Worm (Caenorhabditis elegans): Measurements from ENCODE around the gene cct-1.

DNA sequence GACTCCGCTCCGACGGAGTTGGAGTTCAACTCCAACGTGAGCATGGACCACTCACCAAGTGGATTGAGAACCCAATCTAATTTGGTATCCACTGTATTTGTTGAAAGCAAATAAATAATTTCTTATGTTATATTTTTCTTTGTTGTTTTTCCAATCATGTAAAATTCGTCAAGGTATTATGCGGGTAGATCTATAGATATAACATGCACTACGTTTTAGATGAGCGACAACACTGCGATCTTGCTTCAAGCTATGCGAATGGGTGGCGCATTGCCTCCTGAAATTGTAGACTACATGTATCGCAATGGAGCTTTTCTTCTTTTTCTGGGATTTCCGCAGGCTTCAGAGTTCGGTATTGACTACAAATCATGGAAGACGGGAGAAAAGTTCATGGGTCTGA lies 40.7 kb upstream of the cct-1 start, which contains the start of gene F10B5.2:
- TF ChIP-seq elt-3 (tag; optimal IDR thresholded peaks at IDR 0.05) (no peak), unc-86 (tag; optimal IDR thresholded peaks at IDR 0.05) (no peak), ama-1 (optimal IDR thresholded peaks at IDR 0.05) (no peak), nhr-11 (tag; optimal IDR thresholded peaks at IDR 0.05) (no peak), nhr-77 (tag; optimal IDR thresholded peaks at IDR 0.05) (no peak), fkh-10 (GFP tag; optimal IDR thresholded peaks at IDR 0.05) (no peak), lin-39 (tag; optimal IDR thresholded peaks at IDR 0.05) (no peak), unc-62 (GFP tag; optimal IDR thresholded peaks at IDR 0.05) (no peak)

Data from whole organism, L1 larva.